Fruit fly (Drosophila melanogaster): Measurements from ENCODE around the gene CG11069.

Gene CG11069

DNA sequence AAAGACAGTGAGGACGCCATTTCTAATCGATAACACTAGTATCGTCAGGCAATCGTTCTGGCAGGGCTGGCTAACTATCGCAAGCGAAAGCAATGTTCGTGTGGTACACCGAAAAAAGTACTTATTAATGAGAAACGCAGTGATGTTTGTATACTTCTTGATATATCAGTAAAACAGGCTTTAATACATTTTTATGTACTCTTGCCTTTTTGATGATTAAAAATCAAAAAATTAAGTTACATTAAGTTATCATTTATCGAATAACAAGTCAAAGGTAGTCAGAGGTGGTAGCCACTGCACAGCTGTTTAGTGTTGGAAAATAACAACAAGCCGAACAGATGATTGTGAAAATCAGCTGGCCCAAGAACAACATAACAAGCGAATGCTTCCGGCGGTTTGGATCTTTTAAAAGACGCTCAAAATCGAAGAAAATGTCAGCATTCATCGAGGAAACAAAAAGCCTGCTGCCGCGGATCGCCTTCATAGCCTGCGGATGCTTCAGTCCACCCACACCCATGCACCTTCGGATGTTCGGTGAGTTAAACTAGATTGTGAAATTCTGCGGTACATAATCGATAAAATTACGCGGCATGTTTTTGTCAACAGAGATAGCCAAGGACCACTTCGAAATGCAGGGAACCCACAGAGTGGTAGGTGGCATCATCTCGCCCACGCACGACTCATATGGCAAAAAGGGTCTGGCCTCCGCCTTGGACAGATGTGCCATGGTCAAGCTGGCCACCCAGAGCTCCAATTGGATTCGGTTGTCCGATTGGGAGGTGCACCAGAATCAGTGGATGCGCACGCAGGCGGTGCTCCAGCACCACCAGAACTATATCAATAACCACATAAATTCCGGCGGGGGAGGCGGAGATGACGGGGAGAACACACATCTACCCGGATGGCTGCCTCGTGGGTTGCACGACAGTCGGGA lies 50.6 kb downstream of the CG11069 start, which contains the start of the genes ssh and Nmnat (continued):
- TF ChIP-seq cas (GFP tag; IDR thresholded peaks at IDR 0.05), result no peak
- no peak for TF ChIP-seq exex (tag; optimal IDR thresholded peaks at IDR 0.05)
- TF ChIP-seq amos (GFP tag; IDR thresholded peaks at IDR 0.05; ENCODE audit: partially characterized antibody), result peak; percentile 91
- TF ChIP-seq CG15269 (tag; optimal IDR thresholded peaks at IDR 0.05), result no peak
- TF ChIP-seq Usf (GFP tag; optimal IDR thresholded peaks at IDR 0.05), result no peak
- TF ChIP-seq eyg (GFP tag; optimal IDR thresholded peaks at IDR 0.05), result peak; percentile 30
- no peak for TF ChIP-seq CG1792 (GFP tag; optimal IDR thresholded peaks at IDR 0.05)
- TF ChIP-seq stwl (tag; optimal IDR thresholded peaks at IDR 0.05), result peak; percentile 65
- TF ChIP-seq tio (GFP tag; optimal IDR thresholded peaks at IDR 0.05), result no peak
- no peak for TF ChIP-seq Fer1 (GFP tag; optimal IDR thresholded peaks at IDR 0.05)
- no peak for TF ChIP-seq vvl (GFP tag; IDR thresholded peaks at IDR 0.05)
- peak; percentile 48 for TF ChIP-seq CG18262 (tag; optimal IDR thresholded peaks at IDR 0.05)
- no peak; the same call in 1 of the 2 replicates for TF ChIP-seq CG6689 (GFP tag; IDR thresholded peaks at IDR 0.05)
- no peak for TF ChIP-seq CG2202 (tag; optimal IDR thresholded peaks at IDR 0.05)
- no peak for TF ChIP-seq CG1832 (GFP tag; optimal IDR thresholded peaks at IDR 0.05)
- TF ChIP-seq CG34376 (GFP tag; optimal IDR thresholded peaks at IDR 0.05), result peak; percentile 46
- no peak for TF ChIP-seq Blimp-1 (GFP tag; optimal IDR thresholded peaks at IDR 0.05)
- peak; percentile 29 for TF ChIP-seq CG10543 (GFP tag; optimal IDR thresholded peaks at IDR 0.05)
- TF ChIP-seq ara (GFP tag; IDR thresholded peaks at IDR 0.05), result no peak
- no peak for TF ChIP-seq Dfd (GFP tag; optimal IDR thresholded peaks at IDR 0.05)
- no peak for TF ChIP-seq CG6272 (GFP tag; IDR thresholded peaks at IDR 0.05)
- TF ChIP-seq gem (tag; optimal IDR thresholded peaks at IDR 0.05), result no peak
- no peak for TF ChIP-seq Meics (GFP tag; optimal IDR thresholded peaks at IDR 0.05)
- no peak for TF ChIP-seq run (tag; optimal IDR thresholded peaks at IDR 0.05)
- TF ChIP-seq Awh (GFP tag; IDR thresholded peaks at IDR 0.05), result no peak
- TF ChIP-seq CG17361 (GFP tag; IDR thresholded peaks at IDR 0.05), result no peak; the same call in 2 of the 3 replicates
- peak; percentile 77 for TF ChIP-seq hbn (GFP tag; IDR thresholded peaks at IDR 0.05; ENCODE audit: partially characterized antibody)
- TF ChIP-seq gsb (GFP tag; IDR thresholded peaks at IDR 0.05), result no peak
- TF ChIP-seq ind (GFP tag; optimal IDR thresholded peaks at IDR 0.05), result peak; percentile 2
- no peak for TF ChIP-seq CG10462 (GFP tag; optimal IDR thresholded peaks at IDR 0.05)
- TF ChIP-seq CG12219 (GFP tag; optimal IDR thresholded peaks at IDR 0.05), result no peak
- TF ChIP-seq CG42726 (GFP tag; IDR thresholded peaks at IDR 0.05; ENCODE audit: partially characterized antibody), result peak; percentile 69
- peak; percentile 19 for TF ChIP-seq Nf-YB (GFP tag; optimal IDR thresholded peaks at IDR 0.05)
- peak in 1 of 3 experiments; percentile 48 for TF ChIP-seq lola (GFP tag; optimal IDR thresholded peaks at IDR 0.05)
- peak; percentile 12 for TF ChIP-seq Camta (GFP tag; optimal IDR thresholded peaks at IDR 0.05)
- no peak for TF ChIP-seq twi (tag; optimal IDR thresholded peaks at IDR 0.05)
- TF ChIP-seq cwo (GFP tag; optimal IDR thresholded peaks at IDR 0.05), result no peak
- TF ChIP-seq Dip3 (GFP tag; optimal IDR thresholded peaks at IDR 0.05), result peak; percentile 40
- no peak for TF ChIP-seq Hmx (GFP tag; optimal IDR thresholded peaks at IDR 0.05)
- peak; percentile 62 for TF ChIP-seq CG8924 (tag; optimal IDR thresholded peaks at IDR 0.05)
- TF ChIP-seq Sry-δ (GFP tag; optimal IDR thresholded peaks at IDR 0.05), result peak; percentile 95
- TF ChIP-seq CG7556 (GFP tag; optimal IDR thresholded peaks at IDR 0.05), result no peak
- TF ChIP-seq Dbx (GFP tag; IDR thresholded peaks at IDR 0.05), result no peak; the same call in 2 of the 3 replicates
- TF ChIP-seq Sox102F (GFP tag; optimal IDR thresholded peaks at IDR 0.05), result no peak
- TF ChIP-seq Bteb2 (GFP tag; optimal IDR thresholded peaks at IDR 0.05), result peak; percentile 24
- TF ChIP-seq HmgD (GFP tag; optimal IDR thresholded peaks at IDR 0.05), result peak; percentile 6
- no peak for TF ChIP-seq wdn (GFP tag; IDR thresholded peaks at IDR 0.05)
- no peak for TF ChIP-seq sens-2 (GFP tag; IDR thresholded peaks at IDR 0.05)
- TF ChIP-seq CG34422 (GFP tag; IDR thresholded peaks at IDR 0.05), result no peak
